Worm (Caenorhabditis elegans): ENCODE results near the gene pals-21.

DNA sequence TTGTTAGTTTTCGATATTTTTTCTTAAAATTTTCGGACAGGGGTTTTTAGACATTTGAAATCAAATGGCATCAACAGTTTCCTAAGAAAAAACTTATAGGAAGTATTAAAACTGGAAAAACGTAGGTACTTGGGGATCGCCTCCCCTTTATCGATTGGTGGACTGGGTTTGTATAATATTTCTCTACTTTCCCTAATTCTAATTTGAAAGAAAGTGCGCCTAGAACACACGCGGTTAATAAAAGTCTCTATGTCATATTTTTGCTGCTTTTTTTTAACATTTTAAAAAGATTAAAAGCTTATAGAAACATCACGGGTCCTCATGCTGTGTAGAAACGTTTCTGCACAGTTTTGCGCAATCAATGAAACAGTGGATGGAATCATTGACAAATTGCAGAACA lies 19.2 kb upstream of the pals-21 start, which contains the start of gene pals-16:
- no peak for TF ChIP-seq him-1 (tag; optimal IDR thresholded peaks at IDR 0.05)
- TF ChIP-seq W03F9.2 (tag; optimal IDR thresholded peaks at IDR 0.05), result no peak
